Fruit fly (Drosophila melanogaster) whole organism, embryonic: ENCODE results near the gene Alh.

ENCODE experiments used
- CG14965 ChIP-seq: fragments of 200-800 bp; sonication (Bioruptor generic); optimal IDR thresholded peaks from 2 replicates; lab custom pipeline; 2016; ENCODE audit warnings: missing biosample characterization, missing genetic modification characterization, borderline replicate concordance
- CG7839 ChIP-seq: fragments of 200-800 bp; sonication (Bioruptor generic); optimal IDR thresholded peaks from 3 replicates; lab custom pipeline; 2018; ENCODE audit warnings: missing biosample characterization, mild to moderate bottlenecking, missing genetic modification characterization, moderate library complexity
- CG8478 ChIP-seq: fragments of >200 bp; optimal IDR thresholded peaks from 2 replicates; lab custom pipeline; 2018
- CG8765 ChIP-seq: fragments of 200-800 bp; sonication (Bioruptor generic); IDR thresholded peaks from 2 replicates; pipeline ENCODE4 v1.3.6; 2022; ENCODE audit warnings: missing biosample characterization, missing genetic modification characterization
- cg ChIP-seq: fragments of 200-800 bp; sonication (Bioruptor generic); optimal IDR thresholded peaks from 3 replicates; lab custom pipeline; 2019; ENCODE audit warnings: missing biosample characterization, mild to moderate bottlenecking, missing genetic modification characterization, moderate library complexity
- croc ChIP-seq: fragments of 200-800 bp; sonication (Bioruptor generic); conservative IDR thresholded peaks from 3 replicates; pipeline ENCODE4 v1.3.6; 2022; ENCODE audit warnings: missing biosample characterization, missing genetic modification characterization
- dan ChIP-seq: fragments of 200-800 bp; sonication (Bioruptor generic); IDR thresholded peaks from 2 replicates; pipeline ENCODE4 v1.3.6; 2022; ENCODE audit warnings: missing biosample characterization, missing genetic modification characterization
- dimm ChIP-seq: fragments of 200-800 bp; sonication (Bioruptor generic); IDR thresholded peaks from 2 replicates; pipeline ENCODE4 v1.3.6; 2022; ENCODE audit warnings: missing biosample characterization, missing genetic modification characterization
- her ChIP-seq: fragments of 200-800 bp; sonication (Bioruptor generic); optimal IDR thresholded peaks from 2 replicates; lab custom pipeline; 2016; ENCODE audit warnings: missing biosample characterization, missing genetic modification characterization
- lmd ChIP-seq: fragments of 200-800 bp; sonication (Bioruptor generic); IDR thresholded peaks from 2 replicates; pipeline ENCODE4 v1.3.6; 2022; ENCODE audit warnings: missing biosample characterization, missing genetic modification characterization
- rib ChIP-seq: fragments of 200-800 bp; sonication (Bioruptor generic); IDR thresholded peaks from 2 replicates; pipeline ENCODE4 v1.3.6; 2022; ENCODE audit warnings: missing biosample characterization, missing genetic modification characterization
- so ChIP-seq: fragments of 200-800 bp; sonication (Bioruptor generic); IDR thresholded peaks from 3 replicates; pipeline ENCODE4 v1.3.6; 2022; ENCODE audit warnings: missing biosample characterization, missing genetic modification characterization
- ttk ChIP-seq: fragments of 200-800 bp; sonication (Bioruptor generic); IDR thresholded peaks from 2 replicates; pipeline ENCODE4 v2.1.2; 2022; ENCODE audit warnings: missing biosample characterization, missing genetic modification characterization

DNA sequence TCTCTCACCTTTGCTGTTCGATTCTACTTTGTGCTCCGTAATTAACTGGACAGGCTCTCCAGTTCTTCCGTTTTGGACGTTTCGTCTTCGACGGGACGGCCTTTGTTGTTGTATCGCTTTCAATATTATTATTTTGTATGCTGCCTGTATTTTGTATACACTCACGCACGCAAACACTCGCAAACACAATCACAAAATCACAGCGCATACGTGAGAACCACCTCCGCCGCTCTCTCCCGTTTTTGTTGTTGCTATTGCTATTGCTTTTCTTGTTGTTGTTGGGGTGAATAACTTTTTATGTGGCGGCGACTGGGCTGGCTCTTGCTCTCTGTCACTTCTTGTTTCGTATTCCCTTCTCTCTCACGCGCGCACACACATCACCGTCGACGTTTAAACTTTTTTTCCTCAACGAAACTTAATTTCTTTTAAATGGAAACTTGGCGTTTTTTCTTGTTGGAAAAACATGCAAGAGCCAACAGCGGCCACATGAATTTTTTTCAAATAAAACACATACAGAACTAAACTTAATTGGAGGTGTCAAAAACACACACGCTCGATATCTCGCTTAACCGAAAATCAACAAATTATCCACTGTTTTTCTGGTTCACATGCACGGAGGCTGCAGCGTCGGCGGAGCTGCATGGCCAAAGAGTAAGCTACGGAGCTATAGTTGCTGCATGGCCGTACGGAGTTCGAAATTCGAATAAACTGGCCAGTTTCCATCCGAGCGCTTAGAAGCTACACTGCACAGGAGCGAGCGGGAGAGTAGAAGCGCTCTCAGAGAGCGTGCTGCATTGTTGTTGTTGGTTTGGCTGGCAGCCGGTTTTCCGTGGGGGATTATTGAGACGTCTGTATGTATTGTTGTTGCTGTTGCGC lies 16.0 kb downstream of the Alh start:
- TF ChIP-seq ttk (GFP tag; lab: Robert Waterston, UW) (no peak), lmd (GFP tag; lab: Robert Waterston, UW) (no peak), cg (peak; percentile 78), dimm (GFP tag; lab: Robert Waterston, UW) (no peak), CG8478 (lab: Kevin White, UChicago) (no peak), CG7839 (peak; percentile 26), CG14965 (no peak), CG8765 (GFP tag; lab: Robert Waterston, UW) (no peak), dan (no peak), rib (GFP tag; lab: Robert Waterston, UW) (no peak), so (GFP tag; lab: Robert Waterston, UW) (no peak), croc (no peak), her (no peak)
